Worm (Caenorhabditis elegans): ENCODE results near the gene acr-15.

DNA sequence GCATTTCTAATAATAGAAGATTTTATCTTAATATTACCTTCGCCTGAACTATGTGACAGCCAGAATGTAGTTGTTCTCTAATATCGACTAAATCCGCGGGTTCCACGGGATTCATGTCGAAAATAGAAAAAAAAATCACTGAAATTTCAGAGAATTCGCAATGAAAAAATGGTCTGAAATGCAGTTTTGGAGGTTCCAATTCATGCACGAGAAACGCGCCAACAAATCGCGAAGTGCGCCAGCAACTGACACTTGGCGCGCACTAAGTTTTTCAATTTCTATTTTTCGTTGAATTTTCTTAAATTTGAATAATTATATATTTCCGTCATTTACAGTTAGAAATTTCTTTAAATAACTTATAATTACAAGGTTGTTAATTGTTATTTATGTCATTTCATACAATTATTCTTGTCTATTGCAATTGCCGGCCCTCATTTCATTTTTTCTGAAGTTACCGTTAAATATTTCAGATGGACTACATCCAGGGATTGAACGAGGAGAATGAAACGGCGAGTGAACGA lies 17.4 kb downstream of the acr-15 start, which contains the start of the genes F25G6.9 and symk-1:
- no peak for TF ChIP-seq elt-1 (tag; optimal IDR thresholded peaks at IDR 0.05)
- TF ChIP-seq nhr-12 (tag; optimal IDR thresholded peaks at IDR 0.05) = no peak
- no peak for TF ChIP-seq elt-3 (tag; optimal IDR thresholded peaks at IDR 0.05)
- TF ChIP-seq zag-1 (tag; optimal IDR thresholded peaks at IDR 0.05) = no peak
- TF ChIP-seq unc-62 (GFP tag; optimal IDR thresholded peaks at IDR 0.05) = no peak
- no peak for TF ChIP-seq lin-39 (tag; optimal IDR thresholded peaks at IDR 0.05)
- no peak for TF ChIP-seq nhr-6 (tag; optimal IDR thresholded peaks at IDR 0.05)
- TF ChIP-seq mdl-1 (tag; optimal IDR thresholded peaks at IDR 0.05) = no peak
- no peak for TF ChIP-seq ama-1 (optimal IDR thresholded peaks at IDR 0.05)
- TF ChIP-seq aly-2 (tag; optimal IDR thresholded peaks at IDR 0.05) = no peak
- no peak for TF ChIP-seq egl-27 (tag; optimal IDR thresholded peaks at IDR 0.05)
- TF ChIP-seq fos-1 (tag; optimal IDR thresholded peaks at IDR 0.05) = peak; percentile 18
